Fruit fly (Drosophila melanogaster) whole organism, pupa: ENCODE results near the gene CG4452.
A peak's percentile ranks its signal among the peaks of the same experiment; 100 is the strongest.

Experiments used
- CG10348 ChIP-seq: fragments of 200-800 bp; sonication (Bioruptor generic); IDR thresholded peaks from 2 replicates; pipeline ENCODE4 v1.3.6; 2022; ENCODE audit warnings: missing biosample characterization, missing genetic modification characterization
- CG12605 ChIP-seq: fragments of 200-800 bp; sonication (Bioruptor generic); IDR thresholded peaks from 2 replicates; pipeline ENCODE4 v1.3.6; 2022; ENCODE audit warnings: missing biosample characterization, missing genetic modification characterization
- CG13204 ChIP-seq: fragments of 200-800 bp; sonication (Bioruptor generic); optimal IDR thresholded peaks from 2 replicates; lab custom pipeline; 2018; ENCODE audit warnings: missing biosample characterization, mild to moderate bottlenecking, missing genetic modification characterization, moderate library complexity
- CG15710 ChIP-seq: fragments of 200-800 bp; sonication (Bioruptor generic); optimal IDR thresholded peaks from 2 replicates; lab custom pipeline; 2018; ENCODE audit warnings: missing biosample characterization, mild to moderate bottlenecking, missing genetic modification characterization, moderate library complexity
- CG17806 ChIP-seq: fragments of 200-800 bp; sonication (Bioruptor generic); optimal IDR thresholded peaks from 2 replicates; lab custom pipeline; 2018; ENCODE audit warnings: missing biosample characterization, mild to moderate bottlenecking, missing genetic modification characterization, moderate library complexity
- CG32121 ChIP-seq: fragments of 200-800 bp; sonication (Bioruptor generic); IDR thresholded peaks from 2 replicates; pipeline ENCODE4 v1.3.6; 2022; ENCODE audit warnings: missing biosample characterization, missing genetic modification characterization
- CG34367 ChIP-seq: fragments of 200-800 bp; sonication (Bioruptor generic); optimal IDR thresholded peaks from 2 replicates; lab custom pipeline; 2018; ENCODE audit warnings: missing biosample characterization, mild to moderate bottlenecking, missing genetic modification characterization
- CG4496 ChIP-seq: fragments of 200-800 bp; sonication (Bioruptor generic); IDR thresholded peaks from 3 replicates; pipeline ENCODE4 v1.3.6; 2022; ENCODE audit warnings: missing biosample characterization, missing genetic modification characterization
- CG8159 ChIP-seq: fragments of 200-800 bp; sonication (Bioruptor generic); optimal IDR thresholded peaks from 3 replicates; lab custom pipeline; 2018; ENCODE audit warnings: missing biosample characterization, mild to moderate bottlenecking, missing genetic modification characterization, moderate library complexity
- CG9948 ChIP-seq: fragments of 200-800 bp; sonication (Bioruptor generic); optimal IDR thresholded peaks from 2 replicates; lab custom pipeline; 2018; ENCODE audit warnings: missing biosample characterization, mild to moderate bottlenecking, missing genetic modification characterization, moderate library complexity
- D1 ChIP-seq: fragments of 200-800 bp; sonication (Bioruptor generic); optimal IDR thresholded peaks from 2 replicates; lab custom pipeline; 2018; ENCODE audit warnings: missing biosample characterization, mild to moderate bottlenecking, missing genetic modification characterization, moderate library complexity
- EcR ChIP-seq: fragments of 200-800 bp; sonication (Bioruptor generic); optimal IDR thresholded peaks from 3 replicates; lab custom pipeline; 2019; ENCODE audit warnings: missing biosample characterization, missing genetic modification characterization, mild to moderate bottlenecking, moderate library complexity, missing genetic modification reagents
- Ets98B ChIP-seq: fragments of 200-800 bp; sonication (Bioruptor generic); IDR thresholded peaks from 2 replicates; pipeline ENCODE4 v1.3.6; 2022; ENCODE audit warnings: missing biosample characterization, missing genetic modification characterization
- Pif1A ChIP-seq: fragments of 200-800 bp; sonication (Bioruptor generic); optimal IDR thresholded peaks from 3 replicates; lab custom pipeline; 2016; ENCODE audit warnings: missing biosample characterization, missing genetic modification characterization
- Pif1B ChIP-seq: fragments of 200-800 bp; sonication (Bioruptor generic); optimal IDR thresholded peaks from 3 replicates; lab custom pipeline; 2016; ENCODE audit warnings: missing biosample characterization, missing genetic modification characterization
- Snoo ChIP-seq: fragments of 200-800 bp; sonication (Bioruptor generic); optimal IDR thresholded peaks from 3 replicates; lab custom pipeline; 2017; ENCODE audit warnings: missing biosample characterization, mild to moderate bottlenecking, missing genetic modification characterization, inconsistent platforms
- fd96Ca ChIP-seq: fragments of 200-800 bp; sonication (Bioruptor generic); IDR thresholded peaks from 3 replicates; pipeline ENCODE4 v1.3.6; 2022; ENCODE audit warnings: missing biosample characterization, missing genetic modification characterization
- gl ChIP-seq: fragments of 200-800 bp; sonication (Bioruptor generic); optimal IDR thresholded peaks from 2 replicates; lab custom pipeline; 2018; ENCODE audit warnings: missing biosample characterization, mild to moderate bottlenecking, missing genetic modification characterization

Gene CG4452

DNA sequence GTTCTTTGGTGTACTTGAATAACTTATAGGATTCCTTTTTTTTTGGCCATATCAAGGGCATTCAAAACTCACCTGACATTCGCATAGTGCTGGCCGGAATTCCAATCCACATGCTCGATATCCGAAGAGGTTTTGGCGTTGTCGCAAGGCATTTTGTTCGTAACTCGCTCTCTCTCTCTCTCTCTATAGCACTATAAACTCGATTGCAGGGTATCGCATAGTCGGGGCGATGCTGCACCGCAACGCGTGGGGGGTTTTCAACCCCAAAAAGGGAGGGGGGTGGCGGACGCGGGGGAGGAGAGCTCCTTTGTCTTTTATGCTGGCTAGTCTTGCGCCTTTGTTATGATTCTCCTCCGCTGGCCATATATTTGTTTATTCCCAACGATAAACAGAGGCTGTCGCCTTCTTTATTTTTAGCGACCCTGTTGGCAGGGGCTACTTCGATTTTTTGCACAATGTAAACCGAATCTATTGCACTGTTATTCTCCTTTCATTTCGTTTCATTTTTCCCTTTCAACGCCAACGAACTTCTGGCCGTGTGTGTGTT, 31.3 kb downstream of the CG4452 start:
- TF ChIP-seq CG9948 (tag; lab: Kevin White, UChicago) = peak; percentile 17
- TF ChIP-seq gl (tag; lab: Kevin White, UChicago) = no peak
- TF ChIP-seq Ets98B (GFP tag; lab: Robert Waterston, UW) = 0 out of 2 replicates have a peak, but pooled peaks have one; percentile 46
- TF ChIP-seq CG4496 = peak; percentile 50; the same call in 1 of the 3 replicates
- peak; percentile 29 for TF ChIP-seq Snoo (tag; lab: Kevin White, UChicago)
- peak; percentile 86 for TF ChIP-seq EcR (GFP tag; lab: Kevin White, UChicago)
- TF ChIP-seq CG32121 = peak; percentile 35; the same call in 1 of the 2 replicates
- peak; percentile 3 for TF ChIP-seq D1 (tag; lab: Kevin White, UChicago)
- peak; percentile 1 for TF ChIP-seq CG17806 (tag; lab: Kevin White, UChicago)
- peak; percentile 9 for TF ChIP-seq CG15710
- TF ChIP-seq CG13204 = no peak
- no peak for TF ChIP-seq CG10348 (GFP tag; lab: Robert Waterston, UW)
- 0 out of 2 replicates have a peak, but pooled peaks have one; percentile 46 for TF ChIP-seq CG12605 (GFP tag; lab: Robert Waterston, UW)
- no peak for TF ChIP-seq Pif1A (GFP tag; lab: Kevin White, UChicago)
- no peak; the same call in 2 of the 3 replicates for TF ChIP-seq fd96Ca (GFP tag; lab: Robert Waterston, UW)
- TF ChIP-seq CG8159 (tag; lab: Kevin White, UChicago) = peak; percentile 20

DNA sequence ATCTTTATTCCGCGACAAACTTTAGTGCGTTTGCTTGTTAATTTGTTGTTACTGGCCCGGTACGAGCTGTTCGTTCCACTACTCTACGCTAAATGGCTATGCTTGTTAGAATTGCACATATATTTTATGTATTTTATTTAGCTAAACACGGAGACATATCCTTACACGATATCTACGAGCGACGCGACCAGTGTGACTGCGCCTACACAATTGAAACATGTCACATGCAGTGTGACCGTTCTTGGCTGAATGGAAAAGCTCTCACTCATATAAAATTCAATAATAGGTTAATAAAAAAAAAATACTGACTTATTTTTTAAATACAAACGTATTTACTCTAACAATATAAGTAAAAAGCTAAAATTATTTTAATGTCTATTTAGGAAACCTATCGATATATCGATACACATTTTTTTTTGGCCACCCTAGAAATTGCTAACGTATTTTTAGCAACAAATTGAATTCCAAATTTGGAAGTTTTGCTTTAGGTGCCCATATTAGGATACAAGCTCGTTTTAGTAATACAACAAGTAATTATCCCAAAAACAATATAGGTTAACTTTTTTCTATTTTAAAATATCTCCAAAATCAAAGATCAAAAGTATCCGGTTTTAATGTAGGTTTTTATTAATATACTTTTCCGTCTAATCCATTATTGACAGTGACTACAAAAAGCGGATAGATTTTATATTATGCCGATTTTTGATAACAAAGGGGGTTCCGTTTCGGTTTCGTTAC, 32.0 kb downstream of the CG4452 start, which contains the start of gene CG4080:
TSS of gene CG4080 (minus strand) at position 215 of the 738 bp plus-strand sequence.
- TF ChIP-seq CG4496 (no peak), CG34367 (tag; lab: Kevin White, UChicago) (peak; percentile 13), CG8159 (tag; lab: Kevin White, UChicago) (peak; percentile 68), Pif1A (GFP tag; lab: Kevin White, UChicago) (peak; percentile 28), EcR (GFP tag; lab: Kevin White, UChicago) (peak; percentile 48), Pif1B (GFP tag; lab: Kevin White, UChicago) (no peak)

DNA sequence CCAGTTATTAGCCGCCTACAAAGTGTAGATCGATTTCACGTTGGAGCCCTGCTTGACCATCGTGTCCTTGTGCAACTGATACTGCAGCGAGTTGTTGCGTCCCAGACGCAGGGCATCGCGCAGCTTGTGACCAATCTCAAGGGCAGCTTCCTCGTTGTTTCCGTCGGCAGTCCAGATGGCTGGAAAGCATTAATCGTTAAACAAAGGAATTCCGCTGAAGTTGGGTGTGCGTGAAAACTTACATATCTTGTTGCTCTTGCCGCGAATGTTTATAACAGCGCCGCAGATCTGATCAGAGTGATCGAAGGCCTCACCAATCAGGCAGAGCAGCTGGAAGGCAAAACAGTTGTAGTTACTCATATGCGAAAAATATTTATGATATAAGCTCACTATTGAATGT, 32.7 kb downstream of the CG4452 start:
- TF ChIP-seq Ets98B (GFP tag; lab: Robert Waterston, UW) = no peak
- peak; percentile 63 for TF ChIP-seq EcR (GFP tag; lab: Kevin White, UChicago)
- TF ChIP-seq, all 21 proteins: peak for 1

DNA sequence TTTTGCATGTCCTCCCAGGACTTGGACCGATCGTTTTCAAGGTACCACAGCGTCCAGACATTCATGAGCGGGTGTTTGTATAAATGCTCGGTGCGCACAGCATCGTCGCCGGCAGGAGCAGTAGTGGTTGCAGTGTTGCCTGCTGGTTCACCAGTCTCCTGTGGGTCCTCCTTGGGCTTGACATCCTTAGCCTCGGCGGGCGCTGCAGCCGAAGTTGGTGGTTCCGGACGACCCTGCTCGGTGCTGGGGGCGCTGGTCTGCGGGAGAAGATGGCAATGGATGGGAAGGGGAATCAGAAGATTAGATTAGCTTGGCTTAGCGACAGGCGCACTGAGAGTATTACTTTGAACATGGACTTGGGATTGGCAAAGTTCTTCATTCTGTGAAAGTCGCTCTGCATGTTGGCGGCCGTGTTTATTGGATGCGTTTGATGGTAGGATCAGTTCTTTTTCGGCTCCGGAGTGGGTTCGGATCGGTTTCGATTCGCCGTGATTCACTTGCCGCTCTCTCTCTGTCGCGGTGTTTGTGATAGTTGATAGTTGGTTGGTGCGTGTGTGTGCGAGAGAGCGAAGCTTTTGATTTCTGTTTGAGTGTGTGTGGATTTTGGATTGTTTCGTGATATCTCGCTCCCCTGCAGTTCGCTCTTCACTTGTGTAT, 33.6 kb downstream of the CG4452 start:
- TF ChIP-seq Pif1B (GFP tag; lab: Kevin White, UChicago) (no peak), CG4496 (peak; percentile 8; the same call in 1 of the 3 replicates), CG10348 (GFP tag; lab: Robert Waterston, UW) (no peak), gl (tag; lab: Kevin White, UChicago) (no peak)
- TF ChIP-seq, all 21 proteins: peak for 1

DNA sequence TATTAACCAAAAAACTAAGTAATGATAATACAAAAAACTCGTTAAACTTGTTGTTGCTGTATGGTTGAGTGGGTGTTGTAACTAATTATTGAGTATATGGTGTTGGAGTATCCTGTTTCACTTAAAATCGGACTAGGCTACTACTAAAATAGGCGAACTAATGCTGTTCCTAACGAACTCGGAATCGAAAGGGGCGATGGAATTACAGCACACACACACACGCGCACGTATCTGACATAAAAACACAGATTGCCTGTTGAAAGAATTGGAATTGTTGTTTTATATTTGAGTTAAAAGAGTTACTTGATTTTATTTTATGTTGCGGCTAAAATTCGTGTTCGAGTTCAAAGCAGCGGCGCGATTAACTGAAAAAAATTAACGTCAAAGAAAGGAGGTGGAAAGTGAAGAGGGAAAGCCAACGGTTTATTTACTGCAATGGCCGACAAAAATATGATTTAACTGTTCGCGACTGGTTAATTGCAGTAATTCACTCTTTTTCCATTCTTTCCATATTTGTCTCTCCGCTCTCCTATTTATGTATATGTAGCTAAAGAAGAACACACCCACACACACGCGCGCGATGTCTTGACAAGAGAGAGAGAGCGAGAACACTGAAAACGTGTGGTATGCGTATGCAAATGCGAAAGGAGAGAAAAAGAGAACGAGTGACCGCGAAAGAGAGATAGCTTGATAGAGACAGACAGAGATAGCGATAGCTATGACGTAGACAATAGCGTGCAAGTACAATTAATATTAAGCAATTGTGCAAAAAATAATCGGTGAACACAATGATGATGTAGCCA, 34.4 kb downstream of the CG4452 start:
- TF ChIP-seq Pif1B (GFP tag; lab: Kevin White, UChicago) (peak; percentile 21), EcR (GFP tag; lab: Kevin White, UChicago) (peak; percentile 23), CG9948 (tag; lab: Kevin White, UChicago) (no peak), Ets98B (GFP tag; lab: Robert Waterston, UW) (peak; percentile 22; the same call in 1 of the 2 replicates)

DNA sequence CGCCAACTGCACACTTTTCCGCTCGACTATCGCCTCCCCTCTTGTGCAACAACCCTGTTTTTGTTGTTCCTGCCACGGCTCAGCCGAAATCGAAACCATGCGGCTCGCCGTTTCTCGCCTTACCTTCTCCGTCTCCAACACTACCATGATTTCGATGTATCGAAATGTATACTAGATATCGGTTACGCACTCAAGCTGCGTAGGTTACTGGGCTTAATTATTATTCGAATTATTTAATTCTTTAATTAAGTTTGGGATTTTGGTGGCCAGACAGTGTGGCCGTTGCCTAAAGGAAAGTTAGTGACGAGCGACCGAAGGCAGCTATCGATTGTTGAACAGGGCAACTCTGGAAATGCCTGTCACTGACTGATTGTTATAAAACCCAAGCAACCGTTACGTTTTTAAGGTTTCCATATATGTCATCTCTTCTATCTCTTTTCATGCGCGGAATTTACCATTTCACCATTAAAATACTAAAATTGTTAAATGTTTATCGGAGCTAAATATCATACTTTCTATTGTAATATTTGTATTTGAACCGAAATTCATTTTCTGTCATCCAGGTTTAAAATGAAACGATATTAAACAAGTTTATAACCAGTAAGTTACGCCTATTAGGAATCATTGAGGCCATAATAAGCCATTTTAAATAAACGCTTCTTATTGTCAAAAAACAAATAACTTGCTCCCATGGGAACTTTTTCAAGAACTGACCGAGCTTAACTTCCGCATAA, 35.1 kb downstream of the CG4452 start, which contains the start of gene eIF4E1:
TSS of gene eIF4E1 (minus strand) at position 304 of the 734 bp plus-strand sequence.
- TF ChIP-seq EcR (GFP tag; lab: Kevin White, UChicago) (no peak), Pif1A (GFP tag; lab: Kevin White, UChicago) (no peak), CG4496 (no peak), Pif1B (GFP tag; lab: Kevin White, UChicago) (no peak), fd96Ca (GFP tag; lab: Robert Waterston, UW) (no peak), CG32121 (no peak)
- TF ChIP-seq, all 21 proteins: peak for 0
